Worm (Caenorhabditis elegans) whole organism, young adult: ENCODE results near the gene F43D2.7.
A peak's percentile ranks its signal among the peaks of the same experiment; 100 is the strongest.

Experiments
- B0019.2 ChIP-seq: fragments of 200-800 bp; sonication (Bioruptor generic); conservative IDR thresholded peaks from 2 replicates; pipeline ENCODE4 v1.3.6; 2022; ENCODE audit warnings: missing genetic modification reagents, missing genetic modification characterization, missing compliant biosample characterization
- C17E4.6 ChIP-seq: fragments of 200-800 bp; sonication (Bioruptor generic); IDR thresholded peaks from 2 replicates; pipeline ENCODE4 v1.3.6; 2022; ENCODE audit warnings: missing genetic modification reagents, missing genetic modification characterization, missing compliant biosample characterization
- F10E7.11 ChIP-seq: sonication (generic microtip); optimal IDR thresholded peaks from 2 replicates; lab custom pipeline; 2017; ENCODE audit warnings: mild to moderate bottlenecking, missing genetic modification characterization, moderate library complexity, missing compliant biosample characterization
- F22D6.2 ChIP-seq: sonication (generic microtip); optimal IDR thresholded peaks from 2 replicates; lab custom pipeline; 2016; ENCODE audit warnings: mild to moderate bottlenecking, missing genetic modification characterization, missing compliant biosample characterization
- F23B12.7 ChIP-seq: sonication (generic microtip); optimal IDR thresholded peaks from 2 replicates; lab custom pipeline; 2017; ENCODE audit warnings: missing genetic modification characterization, mild to moderate bottlenecking, missing compliant biosample characterization, antibody characterized with exemption, moderate library complexity; ENCODE audit not compliant: insufficient read depth
- F37B4.10 ChIP-seq: fragments of 200-800 bp; sonication (Bioruptor generic); IDR thresholded peaks from 2 replicates; pipeline ENCODE4 v1.3.6; 2022; ENCODE audit warnings: missing genetic modification characterization, missing compliant biosample characterization
- F57A8.1 ChIP-seq: fragments of 200-800 bp; sonication (Bioruptor generic); optimal IDR thresholded peaks from 2 replicates; lab custom pipeline; 2018; ENCODE audit warnings: mild to moderate bottlenecking, missing genetic modification characterization, moderate library complexity, missing compliant biosample characterization
- Y53F4B.3 ChIP-seq: fragments of 200-800 bp; sonication (Bioruptor generic); IDR thresholded peaks from 2 replicates; pipeline ENCODE4 v1.3.6; 2022; ENCODE audit warnings: missing genetic modification reagents, missing genetic modification characterization, missing compliant biosample characterization
- Y67H2A.10 ChIP-seq: fragments of 200-800 bp; sonication (Bioruptor generic); conservative IDR thresholded peaks from 2 replicates; pipeline ENCODE4 v1.3.6; 2022; ENCODE audit warnings: missing genetic modification reagents, missing genetic modification characterization, missing compliant biosample characterization
- aptf-3 ChIP-seq: fragments of 200-800 bp; sonication (Bioruptor generic); IDR thresholded peaks from 2 replicates; pipeline ENCODE4 v1.3.6; 2022; ENCODE audit warnings: missing genetic modification characterization, missing compliant biosample characterization
- attf-5 ChIP-seq: fragments of 200-800 bp; sonication (Bioruptor generic); optimal IDR thresholded peaks from 2 replicates; lab custom pipeline; 2018; ENCODE audit warnings: mild to moderate bottlenecking, missing genetic modification characterization, missing compliant biosample characterization
- attf-6 ChIP-seq: fragments of 200-800 bp; sonication (Bioruptor generic); IDR thresholded peaks from 2 replicates; pipeline ENCODE4 v1.3.6; 2022; ENCODE audit warnings: missing genetic modification reagents, missing genetic modification characterization, missing compliant biosample characterization
- cebp-1 ChIP-seq, 2 experiments: fragments of 200-800 bp in 1 of 2; sonication (Bioruptor generic) in 1 of 2; sonication (generic microtip) in 1 of 2; IDR thresholded peaks in 1 of 2; optimal IDR thresholded peaks in 1 of 2; 2 replicates each; pipeline versions ENCODE4 v1.3.6 to Lab custom; 2017 to 2022; ENCODE audit warnings: missing compliant biosample characterization in 2 of 2, missing genetic modification characterization in 2 of 2, mild to moderate bottlenecking in 1 of 2, missing genetic modification reagents in 1 of 2, moderate library complexity in 1 of 2
- cebp-2 ChIP-seq: fragments of 200-800 bp; sonication (Bioruptor generic); IDR thresholded peaks from 2 replicates; pipeline ENCODE4 v1.3.6; 2022; ENCODE audit warnings: missing genetic modification characterization, missing compliant biosample characterization
- ceh-58 ChIP-seq: fragments of 200-800 bp; sonication (Bioruptor generic); IDR thresholded peaks from 2 replicates; pipeline ENCODE4 v1.3.6; 2022; ENCODE audit warnings: missing genetic modification characterization, missing compliant biosample characterization
- chd-7 ChIP-seq: sonication (generic microtip); optimal IDR thresholded peaks from 2 replicates; lab custom pipeline; 2016; ENCODE audit warnings: mild to moderate bottlenecking, missing genetic modification characterization, moderate library complexity, missing compliant biosample characterization
- egl-18 ChIP-seq: fragments of 200-800 bp; sonication (Bioruptor generic); IDR thresholded peaks from 2 replicates; pipeline ENCODE4 v1.3.6; 2022; ENCODE audit warnings: missing genetic modification reagents, missing genetic modification characterization, missing compliant biosample characterization
- ekl-4 ChIP-seq: fragments of 200-800 bp; sonication (Bioruptor generic); IDR thresholded peaks from 2 replicates; pipeline ENCODE4 v1.3.6; 2022; ENCODE audit warnings: missing genetic modification reagents, missing genetic modification characterization, missing compliant biosample characterization
- gei-17 ChIP-seq: fragments of 200-800 bp; sonication (Bioruptor generic); optimal IDR thresholded peaks from 2 replicates; lab custom pipeline; 2018; ENCODE audit warnings: mild to moderate bottlenecking, missing genetic modification characterization, missing compliant biosample characterization
- hrde-1 ChIP-seq: sonication (generic microtip); optimal IDR thresholded peaks from 2 replicates; lab custom pipeline; 2016; ENCODE audit warnings: missing genetic modification characterization, mild to moderate bottlenecking, missing compliant biosample characterization, moderate library complexity, missing genotype, missing genetic modification reagents, borderline replicate concordance
- lag-1 ChIP-seq: fragments of 200-800 bp; sonication (Bioruptor generic); IDR thresholded peaks from 2 replicates; pipeline ENCODE4 v1.3.6; 2022; ENCODE audit warnings: missing genetic modification reagents, missing genetic modification characterization, missing compliant biosample characterization
- let-607 ChIP-seq, 2 experiments: fragments of 200-800 bp in 1 of 2; sonication (Bioruptor generic) in 1 of 2; sonication (generic microtip) in 1 of 2; optimal IDR thresholded peaks; 2 replicates each; lab custom pipeline; 2016 to 2018; ENCODE audit warnings: mild to moderate bottlenecking in 2 of 2, missing compliant biosample characterization in 2 of 2, missing genetic modification characterization in 2 of 2, moderate library complexity in 2 of 2, missing genotype in 1 of 2
- lin-26 ChIP-seq: fragments of 200-800 bp; sonication (Bioruptor generic); IDR thresholded peaks from 2 replicates; pipeline ENCODE4 v1.3.6; 2022; ENCODE audit warnings: missing genetic modification reagents, missing genetic modification characterization, missing compliant biosample characterization
- lin-35 ChIP-seq, 3 experiments: fragments of 150-350 bp in 2 of 3; sonication (generic microtip) in 1 of 3; optimal IDR thresholded peaks; 2 replicates each; lab custom pipeline; 2014 to 2018; ENCODE audit warnings: missing biosample characterization in 3 of 3, missing genetic modification characterization in 3 of 3, missing genetic modification reagents in 3 of 3
- lir-1 ChIP-seq: fragments of 200-800 bp; sonication (Bioruptor generic); conservative IDR thresholded peaks from 2 replicates; pipeline ENCODE4 v1.3.6; 2022; ENCODE audit warnings: missing genetic modification reagents, missing genetic modification characterization, missing compliant biosample characterization
- mcd-1 ChIP-seq: fragments of 200-800 bp; sonication (Bioruptor generic); IDR thresholded peaks from 2 replicates; pipeline ENCODE4 v1.3.6; 2022; ENCODE audit warnings: missing genetic modification reagents, missing genetic modification characterization, missing compliant biosample characterization
- mxl-1 ChIP-seq: sonication (generic microtip); optimal IDR thresholded peaks from 2 replicates; lab custom pipeline; 2016; ENCODE audit warnings: missing genetic modification characterization, missing compliant biosample characterization
- nfyb-1 ChIP-seq: fragments of 200-800 bp; sonication (Bioruptor generic); IDR thresholded peaks from 2 replicates; pipeline ENCODE4 v1.3.6; 2022; ENCODE audit warnings: missing genetic modification reagents, missing genetic modification characterization, missing compliant biosample characterization
- nhr-80 ChIP-seq: sonication (generic microtip); optimal IDR thresholded peaks from 2 replicates; lab custom pipeline; 2016; ENCODE audit warnings: missing genetic modification characterization, missing compliant biosample characterization
- repo-1 ChIP-seq: sonication (generic microtip); optimal IDR thresholded peaks from 2 replicates; lab custom pipeline; 2017; ENCODE audit warnings: mild to moderate bottlenecking, missing genetic modification characterization, missing compliant biosample characterization
- somi-1 ChIP-seq: fragments of 200-800 bp; sonication (Bioruptor generic); optimal IDR thresholded peaks from 2 replicates; lab custom pipeline; 2018; ENCODE audit warnings: mild to moderate bottlenecking, missing genetic modification characterization, missing compliant biosample characterization
- tbx-9 ChIP-seq: sonication (generic microtip); optimal IDR thresholded peaks from 2 replicates; lab custom pipeline; 2016; ENCODE audit warnings: borderline replicate concordance, missing genetic modification characterization, inconsistent platforms, missing compliant biosample characterization
- unc-130 ChIP-seq: sonication (generic microtip); optimal IDR thresholded peaks from 2 replicates; lab custom pipeline; 2016; ENCODE audit warnings: missing genetic modification reagents, missing genetic modification characterization, missing compliant biosample characterization
- zfh-2 ChIP-seq: fragments of 200-800 bp; sonication (Bioruptor generic); conservative IDR thresholded peaks from 2 replicates; pipeline ENCODE4 v1.3.6; 2022; ENCODE audit warnings: missing genetic modification reagents, missing genetic modification characterization, missing compliant biosample characterization
- zim-3 ChIP-seq: sonication (generic microtip); optimal IDR thresholded peaks from 2 replicates; lab custom pipeline; 2017; ENCODE audit warnings: mild to moderate bottlenecking, missing genetic modification characterization, moderate library complexity, missing compliant biosample characterization
- ztf-26 ChIP-seq: sonication (generic microtip); optimal IDR thresholded peaks from 2 replicates; lab custom pipeline; 2017; ENCODE audit warnings: missing genetic modification characterization, missing compliant biosample characterization
- ztf-28 ChIP-seq: fragments of 200-800 bp; sonication (Bioruptor generic); IDR thresholded peaks from 2 replicates; pipeline ENCODE4 v1.3.6; 2022; ENCODE audit warnings: missing genetic modification reagents, missing genetic modification characterization, missing compliant biosample characterization

Gene F43D2.7

ce11 chrV:14665728-14666127 lies 25.8 kb upstream of the F43D2.7 start, which contains the start of gene C47E8.1:
C47E8.1 (plus strand) TSS chrV:14666028.
- TF ChIP-seq tbx-9 (tag; lab: Kevin White, UChicago) (no peak), egl-18 (GFP tag; lab: Robert Waterston, UW) (no peak), gei-17 (GFP tag; lab: Kevin White, UChicago) (no peak), attf-6 (GFP tag; lab: Robert Waterston, UW) (no peak), ztf-26 (tag; lab: Kevin White, UChicago) (no peak), lir-1 (GFP tag; lab: Robert Waterston, UW) (no peak), aptf-3 (GFP tag; lab: Robert Waterston, UW) (no peak), mcd-1 (GFP tag; lab: Robert Waterston, UW) (no peak), F10E7.11 (tag; lab: Kevin White, UChicago) (no peak), somi-1 (GFP tag; lab: Kevin White, UChicago) (no peak), lin-26 (GFP tag; lab: Robert Waterston, UW) (no peak)

- TF ChIP-seq hrde-1 (tag; lab: Kevin White, UChicago) (no peak), cebp-1 (GFP tag; IDR thresholded peaks at IDR 0.05; lab: Robert Waterston, UW) (no peak), cebp-1 (tag; optimal IDR thresholded peaks at IDR 0.05; lab: Kevin White, UChicago) (no peak), F57A8.1 (GFP tag; lab: Kevin White, UChicago) (no peak), cebp-2 (GFP tag; lab: Robert Waterston, UW) (no peak), C17E4.6 (GFP tag; lab: Robert Waterston, UW) (no peak), somi-1 (GFP tag; lab: Kevin White, UChicago) (no peak), attf-5 (GFP tag; lab: Kevin White, UChicago) (no peak), lag-1 (GFP tag; lab: Robert Waterston, UW) (no peak), B0019.2 (no peak), F37B4.10 (GFP tag; lab: Robert Waterston, UW) (no peak), ceh-58 (GFP tag; lab: Robert Waterston, UW) (no peak), repo-1 (no peak), mxl-1 (tag; lab: Kevin White, UChicago) (no peak), let-607 (tag; optimal IDR thresholded peaks at IDR 0.05; lab: Kevin White, UChicago) (no peak)
Observed at ce11 chrV:14663006-14663405, 23.0 kb upstream of the F43D2.7 start, which contains the start of gene C47E8.9. C47E8.9 (plus strand) TSS chrV:14663306.

ce11 chrV:14660608-14661355 lies 20.8 kb upstream of the F43D2.7 start, which contains the start of gene srh-17:
srh-17 (plus strand) TSS chrV:14661305.
- TF ChIP-seq zim-3 (no peak), somi-1 (GFP tag; lab: Kevin White, UChicago) (peak; percentile 27), ztf-26 (tag; lab: Kevin White, UChicago) (peak; percentile 74), unc-130 (GFP tag; lab: Kevin White, UChicago) (no peak)
- TF ChIP-seq, all 124 proteins: peak for 2

ce11 chrV:14659595-14659994 lies 19.6 kb upstream of the F43D2.7 start:
- no peak for TF ChIP-seq Y53F4B.3 (GFP tag; lab: Robert Waterston, UW)

ce11 chrV:14658131-14658530 lies 18.2 kb upstream of the F43D2.7 start, which contains the start of gene slc-25A29:
slc-25A29 (minus strand) TSS chrV:14658175.
- no peak for TF ChIP-seq Y67H2A.10
- no peak for TF ChIP-seq nhr-80 (tag; lab: Kevin White, UChicago)
- TF ChIP-seq zfh-2 (GFP tag; lab: Robert Waterston, UW): no peak
- TF ChIP-seq ztf-28 (GFP tag; lab: Robert Waterston, UW): no peak
- no peak for TF ChIP-seq ekl-4 (GFP tag; lab: Robert Waterston, UW)
- no peak for TF ChIP-seq F23B12.7
- no peak for TF ChIP-seq nfyb-1 (GFP tag; lab: Robert Waterston, UW)
- TF ChIP-seq F22D6.2 (tag; lab: Kevin White, UChicago): no peak
- no peak for TF ChIP-seq chd-7 (tag; lab: Kevin White, UChicago)
- no peak for TF ChIP-seq lin-35 (GFP tag; optimal IDR thresholded peaks at IDR 0.05; lab: Kevin White, UChicago)
- TF ChIP-seq, all 124 proteins: peak for 0
